Worm (Caenorhabditis elegans) whole organism, L1 larva: ENCODE data around the gene hot-7.

ENCODE experiments used
- ceh-82 ChIP-seq, 3 experiments: fragments of 150-350 bp in 1 of 3; sonication (generic microtip) in 2 of 3; optimal IDR thresholded peaks; 2 replicates each; lab custom pipeline; 2014 to 2017; ENCODE audit warnings: missing biosample characterization in 3 of 3, missing genetic modification characterization in 3 of 3
- ces-1 ChIP-seq: fragments of 150-350 bp; optimal IDR thresholded peaks from 2 replicates; lab custom pipeline; 2014; ENCODE audit warnings: missing biosample characterization, missing genetic modification reagents, missing genetic modification characterization
- irx-1 ChIP-seq: sonication (generic microtip); optimal IDR thresholded peaks from 2 replicates; lab custom pipeline; 2016; ENCODE audit warnings: missing genetic modification characterization, missing compliant biosample characterization
- jun-1 ChIP-seq: fragments of 150-350 bp; optimal IDR thresholded peaks from 2 replicates; lab custom pipeline; 2014; ENCODE audit warnings: missing biosample characterization, missing genetic modification reagents, missing genetic modification characterization
- nhr-85 ChIP-seq: sonication (generic microtip); peaks from one replicate; lab custom pipeline; 2016; ENCODE audit warnings: missing genetic modification characterization, inconsistent platforms, missing compliant biosample characterization
- pax-3 ChIP-seq: fragments of 200-800 bp; sonication (Bioruptor generic); optimal IDR thresholded peaks from 2 replicates; lab custom pipeline; 2018; ENCODE audit warnings: mild to moderate bottlenecking, missing genetic modification characterization, moderate library complexity, missing compliant biosample characterization
- sox-4 ChIP-seq: sonication (generic microtip); optimal IDR thresholded peaks from 2 replicates; lab custom pipeline; 2016; ENCODE audit warnings: missing genetic modification characterization, missing compliant biosample characterization
- tlp-1 ChIP-seq: fragments of 150-350 bp; optimal IDR thresholded peaks from 2 replicates; lab custom pipeline; 2014; ENCODE audit warnings: missing biosample characterization, missing genetic modification characterization
- zag-1 ChIP-seq: fragments of 150-350 bp; optimal IDR thresholded peaks from 2 replicates; lab custom pipeline; 2014; ENCODE audit warnings: missing biosample characterization, missing genetic modification characterization
- zip-4 ChIP-seq: fragments of 200-800 bp; sonication (Bioruptor generic); optimal IDR thresholded peaks from 2 replicates; lab custom pipeline; 2018; ENCODE audit warnings: mild to moderate bottlenecking, missing genetic modification characterization, moderate library complexity, missing compliant biosample characterization

The hot-7 gene

DNA sequence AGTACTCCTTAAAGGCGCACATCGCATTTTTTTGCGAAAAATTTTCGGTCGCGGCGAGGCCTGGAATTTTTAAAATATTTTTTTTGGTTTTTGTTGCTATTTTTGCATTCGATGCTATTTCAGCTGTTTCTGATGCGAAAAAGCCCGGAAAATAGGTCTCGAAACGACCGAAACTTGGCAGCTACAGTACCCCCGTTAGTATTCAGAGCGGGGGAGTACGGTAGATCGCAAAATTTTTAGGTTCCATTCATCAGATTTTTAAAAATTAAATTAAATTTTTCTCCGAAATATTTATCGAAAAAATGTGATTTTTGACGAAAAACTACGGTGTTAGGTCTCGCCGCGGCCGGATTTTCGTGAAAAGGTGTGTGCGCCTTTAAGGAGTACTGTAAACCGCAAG is 44.6 kb downstream of the hot-7 start:
- no peak for TF ChIP-seq tlp-1

DNA sequence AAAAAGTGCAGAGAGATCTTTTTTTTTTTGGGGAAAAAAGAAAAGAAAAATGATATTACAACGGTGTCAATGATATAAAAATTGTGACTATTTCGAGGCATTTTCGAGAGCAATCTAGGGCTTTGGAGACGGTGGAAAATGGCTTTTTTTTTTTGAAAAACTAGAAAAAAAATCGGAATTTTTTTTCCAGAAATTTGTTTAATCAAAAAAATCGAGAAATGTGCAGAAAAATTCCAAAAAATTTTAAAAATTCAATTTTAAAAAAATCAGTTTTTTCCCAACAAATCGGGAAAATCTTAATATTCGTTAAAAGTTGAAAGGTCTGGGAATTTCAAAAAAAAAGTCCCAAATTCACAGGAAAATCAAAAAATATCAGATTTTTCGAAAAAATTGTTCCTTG is 45.6 kb downstream of the hot-7 start, which contains the start of gene Y54G11A.19:
TSS of gene Y54G11A.19 (minus strand) at position 101 of the 400 bp plus-strand sequence.
- TF ChIP-seq nhr-85, result no peak
- TF ChIP-seq sox-4 (tag; lab: Kevin White, UChicago), result no peak
- no peak for TF ChIP-seq ces-1 (GFP tag; lab: Kevin White, UChicago)

DNA sequence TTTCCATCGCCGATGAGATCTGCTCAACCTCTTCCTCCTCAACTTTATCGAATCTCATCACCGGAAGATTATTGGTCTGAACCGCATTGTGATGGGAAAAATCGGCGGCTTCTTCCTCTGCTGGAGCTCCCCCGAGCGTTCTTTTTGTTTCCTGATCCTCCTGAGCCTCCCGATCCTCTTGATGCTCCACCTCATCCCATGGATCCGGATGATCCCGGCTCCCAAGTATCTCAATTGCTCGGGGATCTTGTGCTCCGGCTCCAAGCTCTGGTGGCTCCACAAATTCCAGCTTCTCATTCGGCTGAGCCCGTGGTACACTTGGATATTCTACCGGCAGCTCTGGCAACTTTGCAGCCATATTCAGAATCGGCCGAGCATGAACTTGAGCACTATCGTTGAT is 46.7 kb downstream of the hot-7 start:
- no peak for TF ChIP-seq zip-4 (GFP tag; lab: Kevin White, UChicago)
- no peak for TF ChIP-seq jun-1 (tag; lab: Kevin White, UChicago)
- TF ChIP-seq pax-3, result no peak
- no peak for TF ChIP-seq irx-1 (tag; lab: Kevin White, UChicago)
- TF ChIP-seq zag-1 (tag; lab: Kevin White, UChicago), result no peak
- TF ChIP-seq ceh-82 (tag; optimal IDR thresholded peaks at IDR 0.05; lab: Kevin White, UChicago), result no peak
